Worm (Caenorhabditis elegans): ENCODE measurements around the gene spat-2.

The spat-2 gene

ce11 chrIII:11110756-11111155 lies 74.0 kb downstream of the spat-2 start (continued):
- TF ChIP-seq sdz-38 (tag; optimal IDR thresholded peaks at IDR 0.05) (no peak), B0019.2 (GFP tag; conservative IDR thresholded peaks at IDR 0.05) (no peak), mes-4 (tag; optimal IDR thresholded peaks at IDR 0.05) (no peak), attf-3 (GFP tag; conservative IDR thresholded peaks at IDR 0.05) (0 out of 2 replicates have a peak, but pooled peaks have one; percentile 39), Y56A3A.18 (GFP tag; IDR thresholded peaks at IDR 0.05) (no peak), ceh-79 (tag; optimal IDR thresholded peaks at IDR 0.05) (no peak), F39B2.1 (GFP tag; IDR thresholded peaks at IDR 0.05) (no peak), ztf-28 (GFP tag; IDR thresholded peaks at IDR 0.05) (0 out of 2 replicates have a peak, but pooled peaks have one; percentile 9), ztf-25 (GFP tag; IDR thresholded peaks at IDR 0.05) (no peak), snpc-1.1 (tag; optimal IDR thresholded peaks at IDR 0.05; ENCODE audit: insufficient read depth) (no peak), bed-1 (GFP tag; IDR thresholded peaks at IDR 0.05) (no peak), rpc-1 (optimal IDR thresholded peaks at IDR 0.05) (no peak), rpc-1 (tag; optimal IDR thresholded peaks at IDR 0.05) (no peak), somi-1 (GFP tag; optimal IDR thresholded peaks at IDR 0.05) (no peak), let-607 (tag; optimal IDR thresholded peaks at IDR 0.05) (peak in 1 of 2 experiments; percentile 22), nhr-120 (GFP tag; IDR thresholded peaks at IDR 0.05) (no peak), F55B11.4 (tag; optimal IDR thresholded peaks at IDR 0.05; ENCODE audit: borderline replicate concordance, insufficient read depth) (no peak), F57A8.1 (GFP tag; optimal IDR thresholded peaks at IDR 0.05) (no peak), him-1 (tag; optimal IDR thresholded peaks at IDR 0.05) (no peak), hrde-1 (tag; optimal IDR thresholded peaks at IDR 0.05; ENCODE audit: borderline replicate concordance) (no peak), aptf-2 (GFP tag; conservative IDR thresholded peaks at IDR 0.05) (no peak), madf-6 (GFP tag; IDR thresholded peaks at IDR 0.05) (peak; percentile 63), egl-18 (GFP tag; IDR thresholded peaks at IDR 0.05) (no peak), B0261.1 (tag; optimal IDR thresholded peaks at IDR 0.05) (no peak), attf-6 (GFP tag; IDR thresholded peaks at IDR 0.05) (no peak), mel-28 (tag; optimal IDR thresholded peaks at IDR 0.05; ENCODE audit: borderline replicate concordance) (no peak), repo-1 (tag; optimal IDR thresholded peaks at IDR 0.05) (peak; percentile 36), snpc-3.4 (tag; optimal IDR thresholded peaks at IDR 0.05) (no peak), athp-1 (tag; optimal IDR thresholded peaks at IDR 0.05) (no peak), K12H6.12 (tag; optimal IDR thresholded peaks at IDR 0.05) (peak; percentile 54), madf-8 (GFP tag; conservative IDR thresholded peaks at IDR 0.05) (no peak), ceh-91 (GFP tag; IDR thresholded peaks at IDR 0.05) (peak; percentile 44; the same call in 1 of the 2 replicates), Y67H2A.10 (GFP tag; conservative IDR thresholded peaks at IDR 0.05) (no peak), sptf-2 (GFP tag; optimal IDR thresholded peaks at IDR 0.05) (no peak), hlh-26 (GFP tag; conservative IDR thresholded peaks at IDR 0.05) (no peak), ekl-4 (GFP tag; IDR thresholded peaks at IDR 0.05) (peak; percentile 71), ztf-3 (GFP tag; optimal IDR thresholded peaks at IDR 0.05) (no peak), ZK185.1 (tag; optimal IDR thresholded peaks at IDR 0.05; ENCODE audit: poor library complexity, severe bottlenecking) (peak; percentile 60), F52B5.7 (tag; optimal IDR thresholded peaks at IDR 0.05) (no peak), C06A6.2 (GFP tag; conservative IDR thresholded peaks at IDR 0.05) (no peak), Y53F4B.3 (GFP tag; IDR thresholded peaks at IDR 0.05) (no peak), egrh-3 (GFP tag; IDR thresholded peaks at IDR 0.05) (no peak), K11D2.4 (GFP tag; IDR thresholded peaks at IDR 0.05) (peak; percentile 66), F22D6.2 (tag; optimal IDR thresholded peaks at IDR 0.05) (no peak), hmg-20 (GFP tag; IDR thresholded peaks at IDR 0.05) (no peak), nhr-90 (tag; optimal IDR thresholded peaks at IDR 0.05) (no peak), ets-4 (GFP tag; optimal IDR thresholded peaks at IDR 0.05) (no peak), madf-10 (tag; optimal IDR thresholded peaks at IDR 0.05) (no peak), cebp-2 (GFP tag; IDR thresholded peaks at IDR 0.05) (no peak)
